1 fruit fly cellular context compared by ENCODE assay signal in genomic region chr3L:11261456-11262082, dm6.
A peak's percentile ranks its signal among the peaks of the same experiment; 100 is the strongest.
TF ChIP-seq lines count a peak whose summit lies in the region.

No protein-coding gene starts in this region.

TF ChIP-seq in whole organism, embryonic, 481 proteins besides CTCF, POLR2A, EP300 and RAD21 (continued from another document and continues in another):
- TF ChIP-seq Atf-2 (GFP tag; optimal IDR thresholded peaks at IDR 0.05; lab: Kevin White, UChicago) (peak; percentile 12), Sin3A (optimal IDR thresholded peaks at IDR 0.05; lab: Kevin White, UChicago) (no peak), CG14667 (GFP tag; IDR thresholded peaks at IDR 0.05; lab: Robert Waterston, UW) (peak; percentile 75), BtbVII (GFP tag; optimal IDR thresholded peaks at IDR 0.05; lab: Kevin White, UChicago) (peak; percentile 62), ind (GFP tag; optimal IDR thresholded peaks at IDR 0.05; lab: Kevin White, UChicago) (peak; percentile 64), ttk (GFP tag; IDR thresholded peaks at IDR 0.05; lab: Robert Waterston, UW) (peak; percentile 93), cato (GFP tag; optimal IDR thresholded peaks at IDR 0.05; lab: Kevin White, UChicago; ENCODE audit: borderline replicate concordance) (peak; percentile 61), Mrtf (GFP tag; IDR thresholded peaks at IDR 0.05; lab: Robert Waterston, UW) (peak; percentile 73; the same call in 1 of the 3 replicates), Blimp-1 (GFP tag; optimal IDR thresholded peaks at IDR 0.05; lab: Kevin White, UChicago) (peak; percentile 88), CG15011 (GFP tag; optimal IDR thresholded peaks at IDR 0.05; lab: Kevin White, UChicago) (peak; percentile 71), tx (GFP tag; optimal IDR thresholded peaks at IDR 0.05; lab: Kevin White, UChicago) (no peak), CG4424 (GFP tag; optimal IDR thresholded peaks at IDR 0.05; lab: Kevin White, UChicago) (peak; percentile 76), CG16815 (GFP tag; optimal IDR thresholded peaks at IDR 0.05; lab: Kevin White, UChicago) (peak; percentile 65), Xrp1 (GFP tag; IDR thresholded peaks at IDR 0.05; lab: Robert Waterston, UW) (peak; percentile 93), CG7372 (GFP tag; IDR thresholded peaks at IDR 0.05; lab: Robert Waterston, UW) (peak; percentile 75), CG30431 (GFP tag; optimal IDR thresholded peaks at IDR 0.05; lab: Kevin White, UChicago) (peak; percentile 54), mld (GFP tag; IDR thresholded peaks at IDR 0.05; lab: Robert Waterston, UW; ENCODE audit: partially characterized antibody) (no peak), Jarid2 (GFP tag; optimal IDR thresholded peaks at IDR 0.05; lab: Kevin White, UChicago) (peak; percentile 34), CG10321 (GFP tag; IDR thresholded peaks at IDR 0.05; lab: Robert Waterston, UW) (peak; percentile 58; the same call in 1 of the 2 replicates), sens-2 (GFP tag; IDR thresholded peaks at IDR 0.05; lab: Robert Waterston, UW) (peak; percentile 62; the same call in 1 of the 2 replicates), nau (GFP tag; optimal IDR thresholded peaks at IDR 0.05; lab: Kevin White, UChicago) (peak; percentile 54), CG7839 (tag; optimal IDR thresholded peaks at IDR 0.05; lab: Kevin White, UChicago) (peak; percentile 93), Usf (GFP tag; optimal IDR thresholded peaks at IDR 0.05; lab: Kevin White, UChicago) (peak; percentile 54), CG34422 (GFP tag; IDR thresholded peaks at IDR 0.05; lab: Robert Waterston, UW) (peak; percentile 79), exex (tag; optimal IDR thresholded peaks at IDR 0.05; lab: Kevin White, UChicago) (no peak), CG8359 (GFP tag; optimal IDR thresholded peaks at IDR 0.05; lab: Kevin White, UChicago; ENCODE audit: borderline replicate concordance) (peak; percentile 37), sqz (GFP tag; optimal IDR thresholded peaks at IDR 0.05; lab: Kevin White, UChicago) (peak; percentile 81), CG17385 (GFP tag; optimal IDR thresholded peaks at IDR 0.05; lab: Kevin White, UChicago) (peak; percentile 81), Six4 (GFP tag; optimal IDR thresholded peaks at IDR 0.05; lab: Kevin White, UChicago) (peak; percentile 54), CG12769 (tag; optimal IDR thresholded peaks at IDR 0.05; lab: Kevin White, UChicago) (no peak), CG11560 (tag; IDR thresholded peaks at IDR 0.05; lab: Robert Waterston, UW) (peak; percentile 14; the same call in 1 of the 3 replicates), CG10274 (GFP tag; optimal IDR thresholded peaks at IDR 0.05; lab: Kevin White, UChicago) (peak; percentile 6), vfl (GFP tag; optimal IDR thresholded peaks at IDR 0.05; lab: Kevin White, UChicago) (no peak), Fer1 (GFP tag; optimal IDR thresholded peaks at IDR 0.05; lab: Kevin White, UChicago) (peak; percentile 84), chif (GFP tag; optimal IDR thresholded peaks at IDR 0.05; lab: Kevin White, UChicago) (peak; percentile 23 to 24), CG17912 (GFP tag; optimal IDR thresholded peaks at IDR 0.05; lab: Kevin White, UChicago) (peak; percentile 4), CG34376 (GFP tag; optimal IDR thresholded peaks at IDR 0.05; lab: Kevin White, UChicago) (no peak), CG10267 (tag; optimal IDR thresholded peaks at IDR 0.05; lab: Kevin White, UChicago) (peak; percentile 84), jing (GFP tag; optimal IDR thresholded peaks at IDR 0.05; lab: Kevin White, UChicago) (peak; percentile 49), ATbp (GFP tag; optimal IDR thresholded peaks at IDR 0.05; lab: Kevin White, UChicago) (peak; percentile 72), CG12299 (tag; optimal IDR thresholded peaks at IDR 0.05; lab: Kevin White, UChicago) (peak; percentile 76), otp (GFP tag; IDR thresholded peaks at IDR 0.05; lab: Robert Waterston, UW) (no peak; the same call in 2 of the 3 replicates), E2f2 (GFP tag; IDR thresholded peaks at IDR 0.05; lab: Robert Waterston, UW) (peak; percentile 36; the same call in 1 of the 2 replicates), CG13424 (tag; optimal IDR thresholded peaks at IDR 0.05; lab: Kevin White, UChicago) (peak; percentile 95), Myb (GFP tag; optimal IDR thresholded peaks at IDR 0.05; lab: Kevin White, UChicago) (no peak), Hsf (GFP tag; optimal IDR thresholded peaks at IDR 0.05; lab: Kevin White, UChicago) (peak; percentile 48), CG12744 (GFP tag; optimal IDR thresholded peaks at IDR 0.05; lab: Kevin White, UChicago) (no peak), CG10431 (GFP tag; optimal IDR thresholded peaks at IDR 0.05; lab: Kevin White, UChicago) (peak; percentile 42), Hr39 (optimal IDR thresholded peaks at IDR 0.05; lab: Kevin White, UChicago) (no peak), CG12104 (GFP tag; optimal IDR thresholded peaks at IDR 0.05; lab: Kevin White, UChicago) (peak; percentile 85), CG2202 (tag; optimal IDR thresholded peaks at IDR 0.05; lab: Kevin White, UChicago) (peak; percentile 77), caup (GFP tag; optimal IDR thresholded peaks at IDR 0.05; lab: Kevin White, UChicago; ENCODE audit: severe bottlenecking) (peak; percentile 68), Antp (GFP tag; optimal IDR thresholded peaks at IDR 0.05; lab: Kevin White, UChicago) (peak; percentile 6), CG9797 (GFP tag; optimal IDR thresholded peaks at IDR 0.05; lab: Kevin White, UChicago) (no peak), sc (optimal IDR thresholded peaks at IDR 0.05; lab: Kevin White, UChicago) (no peak), sc (GFP tag; optimal IDR thresholded peaks at IDR 0.05; lab: Kevin White, UChicago) (peak; percentile 75), CG15601 (tag; optimal IDR thresholded peaks at IDR 0.05; lab: Kevin White, UChicago) (peak; percentile 91), nerfin-2 (GFP tag; IDR thresholded peaks at IDR 0.05; lab: Robert Waterston, UW; ENCODE audit: partially characterized antibody) (no peak), CG32772 (GFP tag; IDR thresholded peaks at IDR 0.05; lab: Robert Waterston, UW) (peak; percentile 75), bab2 (GFP tag; optimal IDR thresholded peaks at IDR 0.05; lab: Kevin White, UChicago) (peak; percentile 3), E2f1 (GFP tag; IDR thresholded peaks at IDR 0.05; lab: Robert Waterston, UW) (peak; percentile 88), ewg (GFP tag; optimal IDR thresholded peaks at IDR 0.05; lab: Kevin White, UChicago) (peak; percentile 62), Kr (GFP tag; optimal IDR thresholded peaks at IDR 0.05; lab: Kevin White, UChicago) (no peak), z (GFP tag; IDR thresholded peaks at IDR 0.05; lab: Robert Waterston, UW) (peak; percentile 63; the same call in 1 of the 3 replicates), knrl (GFP tag; IDR thresholded peaks at IDR 0.05; lab: Robert Waterston, UW; ENCODE audit: partially characterized antibody) (no peak), sim (GFP tag; IDR thresholded peaks at IDR 0.05; lab: Robert Waterston, UW) (peak; percentile 88), p53 (GFP tag; optimal IDR thresholded peaks at IDR 0.05; lab: Kevin White, UChicago) (no peak), CG42726 (GFP tag; IDR thresholded peaks at IDR 0.05; lab: Robert Waterston, UW; ENCODE audit: partially characterized antibody) (no peak), CG2875 (GFP tag; optimal IDR thresholded peaks at IDR 0.05; lab: Kevin White, UChicago) (peak; percentile 67), bigmax (GFP tag; optimal IDR thresholded peaks at IDR 0.05; lab: Kevin White, UChicago) (no peak), CG12942 (GFP tag; optimal IDR thresholded peaks at IDR 0.05; lab: Kevin White, UChicago) (peak; percentile 74), fd96Cb (tag; optimal IDR thresholded peaks at IDR 0.05; lab: Kevin White, UChicago) (peak; percentile 94), CG6854 (GFP tag; optimal IDR thresholded peaks at IDR 0.05; lab: Kevin White, UChicago) (peak; percentile 53), ssp (GFP tag; IDR thresholded peaks at IDR 0.05; lab: Robert Waterston, UW) (peak; percentile 73), CG16813 (GFP tag; IDR thresholded peaks at IDR 0.05; lab: Robert Waterston, UW; ENCODE audit: partially characterized antibody) (no peak), ash1 (GFP tag; optimal IDR thresholded peaks at IDR 0.05; lab: Kevin White, UChicago) (no peak), GATAe (GFP tag; conservative IDR thresholded peaks at IDR 0.05; lab: Robert Waterston, UW) (no peak; the same call in 1 of the 2 replicates), Gug (GFP tag; IDR thresholded peaks at IDR 0.05; lab: Robert Waterston, UW) (0 out of 4 replicates have a peak, but pooled peaks have one; percentile 6), scrt (GFP tag; optimal IDR thresholded peaks at IDR 0.05; lab: Kevin White, UChicago) (peak; percentile 48), CG2120 (GFP tag; optimal IDR thresholded peaks at IDR 0.05; lab: Kevin White, UChicago) (no peak), HLH54F (GFP tag; optimal IDR thresholded peaks at IDR 0.05; lab: Kevin White, UChicago) (no peak), inv (GFP tag; IDR thresholded peaks at IDR 0.05; lab: Robert Waterston, UW; ENCODE audit: partially characterized antibody) (no peak), Hmx (GFP tag; optimal IDR thresholded peaks at IDR 0.05; lab: Kevin White, UChicago) (no peak), insv (GFP tag; optimal IDR thresholded peaks at IDR 0.05; lab: Kevin White, UChicago) (no peak), CG3281 (GFP tag; optimal IDR thresholded peaks at IDR 0.05; lab: Kevin White, UChicago) (peak; percentile 80), NC2β (GFP tag; optimal IDR thresholded peaks at IDR 0.05; lab: Kevin White, UChicago) (no peak), sd (tag; optimal IDR thresholded peaks at IDR 0.05; lab: Kevin White, UChicago) (peak; percentile 52), CG12155 (GFP tag; optimal IDR thresholded peaks at IDR 0.05; lab: Kevin White, UChicago) (peak; percentile 51), dimm (GFP tag; IDR thresholded peaks at IDR 0.05; lab: Robert Waterston, UW) (peak; percentile 46; the same call in 1 of the 2 replicates), bbx (GFP tag; IDR thresholded peaks at IDR 0.05; lab: Robert Waterston, UW; ENCODE audit: partially characterized antibody) (no peak), CG15073 (GFP tag; optimal IDR thresholded peaks at IDR 0.05; lab: Kevin White, UChicago) (no peak), Dip2 (GFP tag; IDR thresholded peaks at IDR 0.05; lab: Robert Waterston, UW) (no peak), HHEX (GFP tag; optimal IDR thresholded peaks at IDR 0.05; lab: Kevin White, UChicago) (peak; percentile 72), Neu2 (GFP tag; optimal IDR thresholded peaks at IDR 0.05; lab: Kevin White, UChicago; ENCODE audit: borderline replicate concordance) (no peak), CG14050 (GFP tag; IDR thresholded peaks at IDR 0.05; lab: Robert Waterston, UW) (peak; percentile 71), Drgx (GFP tag; IDR thresholded peaks at IDR 0.05; lab: Robert Waterston, UW) (peak; percentile 84), Mad (GFP tag; optimal IDR thresholded peaks at IDR 0.05; lab: Kevin White, UChicago) (no peak), Elba2 (GFP tag; optimal IDR thresholded peaks at IDR 0.05; lab: Kevin White, UChicago) (peak; percentile 15), ara (GFP tag; IDR thresholded peaks at IDR 0.05; lab: Robert Waterston, UW) (peak; percentile 72), gcm (GFP tag; optimal IDR thresholded peaks at IDR 0.05; lab: Kevin White, UChicago) (peak; percentile 93), NK7.1 (GFP tag; optimal IDR thresholded peaks at IDR 0.05; lab: Kevin White, UChicago) (no peak), ERR (GFP tag; optimal IDR thresholded peaks at IDR 0.05; lab: Kevin White, UChicago) (no peak), fu2 (GFP tag; optimal IDR thresholded peaks at IDR 0.05; lab: Kevin White, UChicago) (no peak), CG11085 (GFP tag; IDR thresholded peaks at IDR 0.05; lab: Robert Waterston, UW) (peak; percentile 70), fd102C (GFP tag; optimal IDR thresholded peaks at IDR 0.05; lab: Kevin White, UChicago) (peak; percentile 48), pros (GFP tag; optimal IDR thresholded peaks at IDR 0.05; lab: Kevin White, UChicago) (no peak), hbn (GFP tag; IDR thresholded peaks at IDR 0.05; lab: Robert Waterston, UW; ENCODE audit: partially characterized antibody) (no peak), CG8944 (GFP tag; optimal IDR thresholded peaks at IDR 0.05; lab: Kevin White, UChicago) (no peak), en (GFP tag; optimal IDR thresholded peaks at IDR 0.05; lab: Kevin White, UChicago) (no peak), Dref (GFP tag; IDR thresholded peaks at IDR 0.05; lab: Robert Waterston, UW) (no peak), ham (GFP tag; IDR thresholded peaks at IDR 0.05; lab: Robert Waterston, UW) (no peak), ato (GFP tag; IDR thresholded peaks at IDR 0.05; lab: Robert Waterston, UW; ENCODE audit: partially characterized antibody) (no peak), abd-A (tag; optimal IDR thresholded peaks at IDR 0.05; lab: Kevin White, UChicago) (no peak), Tbp (GFP tag; optimal IDR thresholded peaks at IDR 0.05; lab: Kevin White, UChicago) (no peak), jumu (GFP tag; optimal IDR thresholded peaks at IDR 0.05; lab: Kevin White, UChicago) (no peak), zf30C (GFP tag; optimal IDR thresholded peaks at IDR 0.05; lab: Kevin White, UChicago) (no peak), Deaf1 (tag; optimal IDR thresholded peaks at IDR 0.05; lab: Kevin White, UChicago) (peak; percentile 66), croc (GFP tag; conservative IDR thresholded peaks at IDR 0.05; lab: Robert Waterston, UW) (peak; percentile 79), mam (GFP tag; optimal IDR thresholded peaks at IDR 0.05; lab: Kevin White, UChicago) (no peak), cg (GFP tag; optimal IDR thresholded peaks at IDR 0.05; lab: Kevin White, UChicago) (no peak), CG7786 (GFP tag; optimal IDR thresholded peaks at IDR 0.05; lab: Kevin White, UChicago) (no peak), CG2116 (GFP tag; optimal IDR thresholded peaks at IDR 0.05; lab: Kevin White, UChicago) (peak; percentile 34), MBD-R2 (GFP tag; IDR thresholded peaks at IDR 0.05; lab: Robert Waterston, UW) (peak; percentile 10; the same call in 1 of the 2 replicates), CG6175 (GFP tag; IDR thresholded peaks at IDR 0.05; lab: Robert Waterston, UW) (peak; percentile 29; the same call in 1 of the 3 replicates), org-1 (GFP tag; optimal IDR thresholded peaks at IDR 0.05; lab: Kevin White, UChicago) (peak; percentile 64), CG33213 (GFP tag; optimal IDR thresholded peaks at IDR 0.05; lab: Kevin White, UChicago) (no peak), Atf6 (GFP tag; IDR thresholded peaks at IDR 0.05; lab: Robert Waterston, UW) (peak; percentile 86), Oaz (GFP tag; IDR thresholded peaks at IDR 0.05; lab: Robert Waterston, UW) (peak; percentile 62), CG11456 (GFP tag; IDR thresholded peaks at IDR 0.05; lab: Robert Waterston, UW) (no peak), HLH3B (GFP tag; IDR thresholded peaks at IDR 0.05; lab: Robert Waterston, UW) (peak; percentile 90), CG7556 (GFP tag; optimal IDR thresholded peaks at IDR 0.05; lab: Kevin White, UChicago) (peak; percentile 87)
